Fruit fly (Drosophila melanogaster) ovary, adult (tissue): ENCODE data around the gene Bfc.
"Not testable (repeated sequence)": the region's sequence is repeated elsewhere in the genome, so short reads cannot be mapped to it uniquely, and the experiment has no call there.

ENCODE experiments used
- CG17801 ChIP-seq: fragments of 200-800 bp; optimal IDR thresholded peaks from 2 replicates; lab custom pipeline; 2019; ENCODE audit warnings: missing biosample characterization, mild to moderate bottlenecking, missing genetic modification characterization, moderate library complexity; ENCODE audit not compliant: partially characterized antibody

Gene Bfc

DNA sequence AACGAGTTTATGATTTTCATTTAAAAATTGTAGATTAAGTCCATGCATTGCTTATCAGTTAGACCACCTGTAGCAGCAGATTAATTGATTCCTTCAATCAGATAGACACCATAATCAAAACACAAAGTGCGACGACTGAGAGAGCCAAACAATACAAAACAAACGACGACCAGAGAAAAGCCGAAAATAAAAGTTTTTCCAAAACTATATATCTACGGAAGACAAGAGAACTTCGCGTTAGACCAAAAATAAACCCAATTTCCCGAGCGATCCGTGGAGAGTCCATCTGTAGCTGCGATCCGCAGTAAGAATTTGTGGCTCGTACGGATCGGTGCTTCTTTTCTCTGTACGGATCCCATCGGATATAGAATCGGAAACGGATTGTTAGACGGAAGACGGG lies 15.1 kb upstream of the Bfc start, which contains the start of gene galene:
galene (plus strand) TSS at position 301 of the 400 bp plus-strand sequence.
- TF ChIP-seq CG17801 (GFP tag; lab: Kevin White, UChicago): no peak

DNA sequence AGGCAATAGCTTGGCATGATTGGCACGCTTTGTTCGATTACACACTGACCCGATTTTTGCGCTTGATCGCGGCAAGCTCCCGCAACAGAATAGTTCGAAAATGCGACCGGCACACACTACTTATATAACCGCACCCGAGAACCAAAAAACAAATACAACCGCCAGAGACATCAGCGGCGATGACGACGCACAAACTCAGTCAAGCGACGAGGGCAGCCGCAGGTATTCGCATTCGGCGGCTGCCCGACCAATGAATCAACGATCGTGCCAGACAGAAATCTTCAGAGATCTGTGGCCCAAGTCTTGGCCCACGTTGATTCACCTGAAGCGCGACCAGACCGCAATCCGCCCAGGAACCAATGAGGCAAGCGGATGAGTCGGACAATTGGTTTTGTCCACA lies 12.3 kb upstream of the Bfc start, which contains the start of gene CG9192:
CG9192 (minus strand) TSS at position 101 of the 400 bp plus-strand sequence.
- TF ChIP-seq CG17801 (GFP tag; lab: Kevin White, UChicago): no peak

- not testable (repeated sequence) for TF ChIP-seq CG17801 (GFP tag; lab: Kevin White, UChicago)
These were observed 4.7 kb upstream of the Bfc start, which contains the start of gene Klp61F for dm6 chr3L:1245810-1246209. Gene Klp61F, minus strand, starts transcription at chr3L:1245910.

- not testable (repeated sequence) for TF ChIP-seq CG17801 (GFP tag; lab: Kevin White, UChicago)
These were observed 3.7 kb upstream of the Bfc start, which contains the start of gene CG32318 for dm6 chr3L:1246823-1247222. Gene CG32318, minus strand, starts transcription at chr3L:1246923.

dm6 chr3L:1247627-1248295 lies 2.7 kb upstream of the Bfc start, which contains the start of the genes Psf1 and Sac1:
Gene Psf1, minus strand, starts transcription at chr3L:1247677.
Gene Sac1, plus strand, starts transcription at chr3L:1247817.
- TF ChIP-seq CG17801 (GFP tag; lab: Kevin White, UChicago): no peak

DNA sequence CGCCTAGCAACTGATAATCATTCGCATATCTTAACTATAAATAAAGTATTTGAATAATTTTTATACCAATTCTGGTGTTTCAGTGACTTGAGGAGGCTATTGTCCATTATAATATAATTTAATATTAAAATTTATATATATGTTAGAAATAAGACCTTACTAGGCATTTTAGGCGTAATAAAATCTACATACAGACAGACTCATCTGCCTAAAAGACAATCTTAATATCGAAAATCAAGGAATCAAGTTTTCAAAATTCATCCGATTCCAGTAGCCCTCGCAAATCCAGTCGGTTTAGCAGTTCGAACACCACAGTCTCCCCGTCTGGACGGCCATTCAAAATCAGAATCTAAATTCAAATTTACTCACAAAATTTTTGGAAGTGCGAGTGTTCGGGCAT lies 1.2 kb downstream of the Bfc start, which contains the start of the genes CG9130 and CG9133:
CG9130 (plus strand) TSS at position 301 of the 400 bp plus-strand sequence.
CG9133 (plus strand) TSS at position 301 of the 400 bp plus-strand sequence.
- no peak for TF ChIP-seq CG17801 (GFP tag; lab: Kevin White, UChicago)

- TF ChIP-seq CG17801 (GFP tag; lab: Kevin White, UChicago): no peak
These were observed 5.7 kb downstream of the Bfc start, which contains the start of gene tfc for dm6 chr3L:1256061-1256780. Gene tfc, plus strand, starts transcription at chr3L:1256449.

dm6 chr3L:1258547-1258946 lies 8.1 kb downstream of the Bfc start:
- no peak for TF ChIP-seq CG17801 (GFP tag; lab: Kevin White, UChicago)

DNA sequence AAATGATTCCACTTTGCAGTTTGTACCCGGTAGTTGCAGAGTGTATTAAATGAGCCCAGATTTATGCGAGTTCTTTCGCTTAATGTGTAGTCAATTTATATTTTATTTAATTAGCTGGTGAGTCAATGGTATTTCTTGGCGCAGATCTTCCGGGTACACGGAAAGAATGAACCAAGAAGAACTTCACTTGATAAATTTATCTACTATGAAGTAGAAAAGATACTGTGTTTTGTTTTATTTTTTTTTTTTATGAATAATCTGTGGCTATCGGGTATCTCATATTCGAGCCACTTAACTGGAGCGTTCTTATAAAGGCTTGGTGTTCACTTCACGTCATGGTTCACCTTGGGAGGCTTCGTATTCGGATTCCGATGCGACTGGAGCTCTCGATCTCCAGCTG lies 14.5 kb downstream of the Bfc start:
- no peak for TF ChIP-seq CG17801 (GFP tag; lab: Kevin White, UChicago)

- TF ChIP-seq CG17801 (GFP tag; lab: Kevin White, UChicago): no peak
These were observed 15.0 kb downstream of the Bfc start for dm6 chr3L:1265423-1266002.

- no peak for TF ChIP-seq CG17801 (GFP tag; lab: Kevin White, UChicago)
These were observed 18.5 kb downstream of the Bfc start for dm6 chr3L:1269013-1269412.

dm6 chr3L:1275767-1276166 lies 25.3 kb downstream of the Bfc start, which contains the start of gene CG32333:
Gene CG32333, plus strand, starts transcription at chr3L:1275956.
- no peak for TF ChIP-seq CG17801 (GFP tag; lab: Kevin White, UChicago)

dm6 chr3L:1277937-1278336 lies 27.4 kb downstream of the Bfc start:
- TF ChIP-seq CG17801 (GFP tag; lab: Kevin White, UChicago): no peak

DNA sequence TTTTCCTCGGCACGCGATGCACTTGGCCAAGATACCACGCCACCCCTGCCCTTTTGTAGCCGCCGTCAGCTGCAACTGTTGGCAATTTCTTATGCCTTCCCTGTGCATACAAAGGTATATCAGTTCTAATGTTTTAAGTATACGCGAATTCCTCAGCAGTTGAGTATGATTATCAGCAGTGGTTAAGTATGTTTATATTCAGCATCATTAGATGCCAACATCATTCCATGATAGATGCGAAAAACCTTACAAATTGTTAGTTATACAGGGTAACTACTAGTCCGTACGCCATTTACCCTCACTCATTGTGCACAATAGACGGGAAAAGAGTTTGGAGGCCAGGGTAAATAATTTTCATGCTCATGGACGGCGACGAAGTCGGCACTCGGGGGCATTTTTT lies 29.2 kb downstream of the Bfc start:
- TF ChIP-seq CG17801 (GFP tag; lab: Kevin White, UChicago): no peak
